Fruit fly (Drosophila melanogaster) whole organism: ENCODE results near the gene CG46440.

Experiments used
- EcR ChIP-seq, 2 experiments: fragments of >200 bp; optimal IDR thresholded peaks; 2 replicates each; lab custom pipeline; 2017; ENCODE audit warnings: missing biosample characterization in 2 of 2, missing genetic modification characterization in 2 of 2, missing genetic modification reagents in 2 of 2
- pan ChIP-seq: fragments of >200 bp; optimal IDR thresholded peaks from 2 replicates; lab custom pipeline; 2017
- usp ChIP-seq: fragments of >200 bp; optimal IDR thresholded peaks from 2 replicates; lab custom pipeline; 2017; ENCODE audit warnings: missing biosample characterization, missing genetic modification characterization, mixed read lengths

dm6 chrX:15868781-15869180 is 11.2 kb upstream of the CG46440 start:
- no peak for TF ChIP-seq usp (GFP tag; lab: Kevin White, UChicago)
- no peak for TF ChIP-seq EcR (GFP tag; optimal IDR thresholded peaks at IDR 0.05; lab: Kevin White, UChicago)
- TF ChIP-seq pan (lab: Kevin White, UChicago), result no peak
